Fruit fly (Drosophila melanogaster): ENCODE data around the gene CG13313.

dm6 chr3L:8951507-8951906 is 7.2 kb upstream of the CG13313 start:
- TF ChIP-seq achi (GFP tag; optimal IDR thresholded peaks at IDR 0.05) (no peak), Hr4 (GFP tag; optimal IDR thresholded peaks at IDR 0.05) (no peak), salr (GFP tag; optimal IDR thresholded peaks at IDR 0.05) (no peak), acj6 (GFP tag; optimal IDR thresholded peaks at IDR 0.05) (no peak), ss (GFP tag; optimal IDR thresholded peaks at IDR 0.05) (no peak), Sox102F (GFP tag; optimal IDR thresholded peaks at IDR 0.05) (no peak), fkh (GFP tag; optimal IDR thresholded peaks at IDR 0.05) (peak; percentile 50), CG4318 (GFP tag; optimal IDR thresholded peaks at IDR 0.05) (no peak), Hr38 (GFP tag; optimal IDR thresholded peaks at IDR 0.05) (no peak)

Measured in whole organism, prepupa.